In genomic region chr3L:12523941-12524340, dm6 we compare ENCODE assay signal across 5 fruit fly cellular contexts.
TF ChIP-seq lines count a peak whose summit lies in the region.

Gene ver (plus strand): TSS chr3L:12523987.
Gene Gcn5 (minus strand): TSS chr3L:12524014.

- peak; percentile 68 for TF ChIP-seq CTCF in whole organism, embryonic (GFP tag; optimal IDR thresholded peaks at IDR 0.05; lab: Kevin White, UChicago)

TF ChIP-seq in whole organism, adult, 20 proteins besides CTCF, POLR2A, EP300 and RAD21 (continues in another document):
- TF ChIP-seq tj (GFP tag; optimal IDR thresholded peaks at IDR 0.05; lab: Kevin White, UChicago) (peak; percentile 94), Mnt (GFP tag; optimal IDR thresholded peaks at IDR 0.05; lab: Kevin White, UChicago) (peak; percentile 94), cnc (optimal IDR thresholded peaks at IDR 0.05; lab: Kevin White, UChicago) (no peak), CG7101 (tag; optimal IDR thresholded peaks at IDR 0.05; lab: Kevin White, UChicago) (peak; percentile 99), CG5204 (GFP tag; optimal IDR thresholded peaks at IDR 0.05; lab: Kevin White, UChicago) (peak; percentile 97), ovo (GFP tag; optimal IDR thresholded peaks at IDR 0.05; lab: Kevin White, UChicago) (peak; percentile 94), toe (GFP tag; optimal IDR thresholded peaks at IDR 0.05; lab: Kevin White, UChicago) (peak; percentile 97), kay (GFP tag; lab: Kevin White, UChicago; ENCODE audit: borderline replicate concordance) (no peak), CG33017 (tag; optimal IDR thresholded peaks at IDR 0.05; lab: Kevin White, UChicago) (peak; percentile 98), Hr96 (GFP tag; optimal IDR thresholded peaks at IDR 0.05; lab: Kevin White, UChicago) (peak; percentile 94), bab1 (GFP tag; optimal IDR thresholded peaks at IDR 0.05; lab: Kevin White, UChicago) (peak; percentile 96), Clk (GFP tag; optimal IDR thresholded peaks at IDR 0.05; lab: Kevin White, UChicago) (peak; percentile 97), Crg-1 (GFP tag; optimal IDR thresholded peaks at IDR 0.05; lab: Kevin White, UChicago) (peak; percentile 97), CG14711 (tag; optimal IDR thresholded peaks at IDR 0.05; lab: Kevin White, UChicago) (peak; percentile 97), CG11617 (GFP tag; optimal IDR thresholded peaks at IDR 0.05; lab: Kevin White, UChicago) (peak; percentile 99), CG12768 (GFP tag; optimal IDR thresholded peaks at IDR 0.05; lab: Kevin White, UChicago) (peak; percentile 99), cic (GFP tag; optimal IDR thresholded peaks at IDR 0.05; lab: Kevin White, UChicago) (peak; percentile 90), pad (GFP tag; optimal IDR thresholded peaks at IDR 0.05; lab: Kevin White, UChicago) (peak; percentile 93)

TF ChIP-seq in whole organism, embryonic, 481 proteins besides CTCF, POLR2A, EP300 and RAD21 (continues in another document):
- TF ChIP-seq D19B (GFP tag; optimal IDR thresholded peaks at IDR 0.05; lab: Kevin White, UChicago) (peak; percentile 85), jing (GFP tag; optimal IDR thresholded peaks at IDR 0.05; lab: Kevin White, UChicago) (peak; percentile 81), CG18619 (GFP tag; optimal IDR thresholded peaks at IDR 0.05; lab: Kevin White, UChicago) (peak; percentile 88), sisA (GFP tag; IDR thresholded peaks at IDR 0.05; lab: Robert Waterston, UW) (peak; percentile 92), tap (tag; optimal IDR thresholded peaks at IDR 0.05; lab: Kevin White, UChicago) (peak; percentile 88), CG11696 (GFP tag; IDR thresholded peaks at IDR 0.05; lab: Robert Waterston, UW) (peak; percentile 85), CG3838 (GFP tag; optimal IDR thresholded peaks at IDR 0.05; lab: Kevin White, UChicago) (peak; percentile 70), row (GFP tag; IDR thresholded peaks at IDR 0.05; lab: Robert Waterston, UW) (peak; percentile 96), HmgZ (tag; optimal IDR thresholded peaks at IDR 0.05; lab: Kevin White, UChicago) (peak; percentile 93), Tbp (GFP tag; optimal IDR thresholded peaks at IDR 0.05; lab: Kevin White, UChicago) (no peak), twi (tag; optimal IDR thresholded peaks at IDR 0.05; lab: Kevin White, UChicago) (peak; percentile 73), CG11085 (GFP tag; IDR thresholded peaks at IDR 0.05; lab: Robert Waterston, UW) (peak; percentile 86), CG12104 (GFP tag; optimal IDR thresholded peaks at IDR 0.05; lab: Kevin White, UChicago) (peak; percentile 87), zen2 (GFP tag; IDR thresholded peaks at IDR 0.05; lab: Robert Waterston, UW; ENCODE audit: partially characterized antibody) (no peak), CG13624 (GFP tag; optimal IDR thresholded peaks at IDR 0.05; lab: Kevin White, UChicago) (peak; percentile 85), CG43689 (GFP tag; IDR thresholded peaks at IDR 0.05; lab: Robert Waterston, UW) (peak; percentile 65; the same call in 1 of the 2 replicates), CG10209 (GFP tag; optimal IDR thresholded peaks at IDR 0.05; lab: Kevin White, UChicago) (peak; percentile 95), disco-r (GFP tag; optimal IDR thresholded peaks at IDR 0.05; lab: Kevin White, UChicago) (peak; percentile 35)

TF ChIP-seq in whole organism, prepupa, 60 proteins besides CTCF, POLR2A, EP300 and RAD21 (continues in another document):
- TF ChIP-seq CG16779 (tag; optimal IDR thresholded peaks at IDR 0.05; lab: Kevin White, UChicago): peak; percentile 90
- TF ChIP-seq Hr4 (GFP tag; optimal IDR thresholded peaks at IDR 0.05; lab: Kevin White, UChicago): peak; percentile 97
- TF ChIP-seq topi (GFP tag; optimal IDR thresholded peaks at IDR 0.05; lab: Kevin White, UChicago): peak; percentile 98
- TF ChIP-seq CG11294 (GFP tag; IDR thresholded peaks at IDR 0.05; lab: Robert Waterston, UW): peak; percentile 95
- peak; percentile 71 for TF ChIP-seq fkh (GFP tag; optimal IDR thresholded peaks at IDR 0.05; lab: Kevin White, UChicago)
- peak; percentile 12 for TF ChIP-seq Hr38 (GFP tag; optimal IDR thresholded peaks at IDR 0.05; lab: Kevin White, UChicago)
- peak; percentile 96 for TF ChIP-seq CG6276 (GFP tag; optimal IDR thresholded peaks at IDR 0.05; lab: Kevin White, UChicago)
- TF ChIP-seq Smox (GFP tag; optimal IDR thresholded peaks at IDR 0.05; lab: Kevin White, UChicago): peak; percentile 97
- TF ChIP-seq CG6854 (GFP tag; optimal IDR thresholded peaks at IDR 0.05; lab: Kevin White, UChicago): peak; percentile 93
- TF ChIP-seq Hr39 (GFP tag; optimal IDR thresholded peaks at IDR 0.05; lab: Kevin White, UChicago): peak; percentile 97
- TF ChIP-seq Blimp-1 (GFP tag; optimal IDR thresholded peaks at IDR 0.05; lab: Kevin White, UChicago): peak; percentile 90
- TF ChIP-seq CG8632 (GFP tag; optimal IDR thresholded peaks at IDR 0.05; lab: Kevin White, UChicago): peak; percentile 97
- TF ChIP-seq Ets21C (GFP tag; optimal IDR thresholded peaks at IDR 0.05; lab: Kevin White, UChicago): peak; percentile 94
- peak; percentile 95 for TF ChIP-seq Sox15 (GFP tag; optimal IDR thresholded peaks at IDR 0.05; lab: Kevin White, UChicago)
- TF ChIP-seq Sox14 (GFP tag; optimal IDR thresholded peaks at IDR 0.05; lab: Kevin White, UChicago): peak; percentile 98
- peak; percentile 97 for TF ChIP-seq CG15336 (GFP tag; IDR thresholded peaks at IDR 0.05; lab: Robert Waterston, UW)
- TF ChIP-seq spab (GFP tag; optimal IDR thresholded peaks at IDR 0.05; lab: Kevin White, UChicago): peak; percentile 89
- peak; percentile 94 for TF ChIP-seq CG6792 (GFP tag; optimal IDR thresholded peaks at IDR 0.05; lab: Kevin White, UChicago)
- TF ChIP-seq OdsH (GFP tag; optimal IDR thresholded peaks at IDR 0.05; lab: Kevin White, UChicago): peak; percentile 98

TF ChIP-seq in whole organism, pupa, 21 proteins besides CTCF, POLR2A, EP300 and RAD21:
- TF ChIP-seq Pif1B (GFP tag; optimal IDR thresholded peaks at IDR 0.05; lab: Kevin White, UChicago): peak; percentile 97
- TF ChIP-seq CG34367 (tag; optimal IDR thresholded peaks at IDR 0.05; lab: Kevin White, UChicago): peak; percentile 91
- TF ChIP-seq fd96Ca (GFP tag; IDR thresholded peaks at IDR 0.05; lab: Robert Waterston, UW): peak; percentile 96
- TF ChIP-seq Snoo (tag; optimal IDR thresholded peaks at IDR 0.05; lab: Kevin White, UChicago): peak; percentile 93
- peak; percentile 92 for TF ChIP-seq CG8159 (tag; optimal IDR thresholded peaks at IDR 0.05; lab: Kevin White, UChicago)
- peak; percentile 17 for TF ChIP-seq EcR (GFP tag; optimal IDR thresholded peaks at IDR 0.05; lab: Kevin White, UChicago)
- peak; percentile 94 for TF ChIP-seq CG17806 (tag; optimal IDR thresholded peaks at IDR 0.05; lab: Kevin White, UChicago)
- TF ChIP-seq CG10348 (GFP tag; IDR thresholded peaks at IDR 0.05; lab: Robert Waterston, UW): peak; percentile 90
- no peak for TF ChIP-seq D1 (tag; optimal IDR thresholded peaks at IDR 0.05; lab: Kevin White, UChicago)
- peak; percentile 98 for TF ChIP-seq Ets98B (GFP tag; IDR thresholded peaks at IDR 0.05; lab: Robert Waterston, UW)
- peak; percentile 97 for TF ChIP-seq CG14655 (GFP tag; optimal IDR thresholded peaks at IDR 0.05; lab: Kevin White, UChicago)
- peak; percentile 98 for TF ChIP-seq CG32121 (GFP tag; IDR thresholded peaks at IDR 0.05; lab: Robert Waterston, UW)
- TF ChIP-seq Pif1A (GFP tag; optimal IDR thresholded peaks at IDR 0.05; lab: Kevin White, UChicago): peak; percentile 96
- peak; percentile 83 for TF ChIP-seq gl (tag; optimal IDR thresholded peaks at IDR 0.05; lab: Kevin White, UChicago)
- TF ChIP-seq CG9948 (tag; optimal IDR thresholded peaks at IDR 0.05; lab: Kevin White, UChicago): peak; percentile 93
- peak; percentile 99 for TF ChIP-seq CG4496 (GFP tag; IDR thresholded peaks at IDR 0.05; lab: Robert Waterston, UW)
- TF ChIP-seq CG12605 (GFP tag; IDR thresholded peaks at IDR 0.05; lab: Robert Waterston, UW): peak; percentile 96
- TF ChIP-seq CG15710 (tag; optimal IDR thresholded peaks at IDR 0.05; lab: Kevin White, UChicago): peak; percentile 95
- TF ChIP-seq CG8301 (tag; optimal IDR thresholded peaks at IDR 0.05; lab: Kevin White, UChicago): peak; percentile 95
- no peak for TF ChIP-seq CG13204 (GFP tag; optimal IDR thresholded peaks at IDR 0.05; lab: Kevin White, UChicago)
- peak; percentile 95 for TF ChIP-seq rn (GFP tag; IDR thresholded peaks at IDR 0.05; lab: Robert Waterston, UW)
TF ChIP-seq in whole organism, pupa: peak in this region for 19.

TF ChIP-seq in whole organism, wandering third instar larva, 38 proteins besides CTCF, POLR2A, EP300 and RAD21 (continues in another document):
- TF ChIP-seq CG32264 (GFP tag; optimal IDR thresholded peaks at IDR 0.05; lab: Kevin White, UChicago): peak; percentile 87
- peak; percentile 91 for TF ChIP-seq woc (GFP tag; optimal IDR thresholded peaks at IDR 0.05; lab: Kevin White, UChicago)
- TF ChIP-seq Vsx2 (GFP tag; optimal IDR thresholded peaks at IDR 0.05; lab: Kevin White, UChicago; ENCODE audit: partially characterized antibody): no peak
- peak; percentile 84 for TF ChIP-seq Mio (GFP tag; optimal IDR thresholded peaks at IDR 0.05; lab: Kevin White, UChicago)
- peak; percentile 85 for TF ChIP-seq sv (GFP tag; optimal IDR thresholded peaks at IDR 0.05; lab: Kevin White, UChicago)
- TF ChIP-seq dsf (GFP tag; optimal IDR thresholded peaks at IDR 0.05; lab: Kevin White, UChicago; ENCODE audit: borderline replicate concordance): peak; percentile 95
- TF ChIP-seq CrebA (GFP tag; optimal IDR thresholded peaks at IDR 0.05; lab: Kevin White, UChicago; ENCODE audit: borderline replicate concordance): no peak
- TF ChIP-seq sage (GFP tag; optimal IDR thresholded peaks at IDR 0.05; lab: Kevin White, UChicago): peak; percentile 98
- no peak for TF ChIP-seq N (GFP tag; optimal IDR thresholded peaks at IDR 0.05; lab: Kevin White, UChicago)
- peak; percentile 89 to 99 for TF ChIP-seq foxo (GFP tag; optimal IDR thresholded peaks at IDR 0.05; lab: Kevin White, UChicago)
- TF ChIP-seq Sp1 (GFP tag; optimal IDR thresholded peaks at IDR 0.05; lab: Kevin White, UChicago): peak; percentile 99
- peak; percentile 99 for TF ChIP-seq OdsH (GFP tag; optimal IDR thresholded peaks at IDR 0.05; lab: Kevin White, UChicago)
- TF ChIP-seq HLH106 (tag; optimal IDR thresholded peaks at IDR 0.05; lab: Kevin White, UChicago): peak; percentile 98
- peak; percentile 97 for TF ChIP-seq Jra (GFP tag; optimal IDR thresholded peaks at IDR 0.05; lab: Kevin White, UChicago)
- TF ChIP-seq rgr (GFP tag; optimal IDR thresholded peaks at IDR 0.05; lab: Kevin White, UChicago): peak; percentile 99
- no peak for TF ChIP-seq usp (GFP tag; optimal IDR thresholded peaks at IDR 0.05; lab: Kevin White, UChicago)
- TF ChIP-seq brk (GFP tag; optimal IDR thresholded peaks at IDR 0.05; lab: Kevin White, UChicago): peak; percentile 98
- no peak for TF ChIP-seq lola (GFP tag; optimal IDR thresholded peaks at IDR 0.05; lab: Kevin White, UChicago)
- peak; percentile 98 for TF ChIP-seq Hnf4 (GFP tag; optimal IDR thresholded peaks at IDR 0.05; lab: Kevin White, UChicago)
- TF ChIP-seq GATAd (GFP tag; optimal IDR thresholded peaks at IDR 0.05; lab: Kevin White, UChicago): peak; percentile 91
- no peak for TF ChIP-seq Dif (GFP tag; optimal IDR thresholded peaks at IDR 0.05; lab: Kevin White, UChicago; ENCODE audit: partially characterized antibody)
- TF ChIP-seq tai (GFP tag; optimal IDR thresholded peaks at IDR 0.05; lab: Kevin White, UChicago): no peak
- no peak for TF ChIP-seq pan (optimal IDR thresholded peaks at IDR 0.05; lab: Kevin White, UChicago)
